Worm (Caenorhabditis elegans) whole organism, late embryonic: Measurements from ENCODE around the gene C33F10.1.

Experiments used
- fkh-10 ChIP-seq: fragments of 150-350 bp; optimal IDR thresholded peaks from 2 replicates; lab custom pipeline; 2014; ENCODE audit warnings: missing biosample characterization, missing genetic modification reagents, missing genetic modification characterization
- hlh-8 ChIP-seq: sonication (generic microtip); optimal IDR thresholded peaks from 2 replicates; lab custom pipeline; 2016; ENCODE audit warnings: missing genotype, missing genetic modification characterization, missing compliant biosample characterization
- odd-2 ChIP-seq: sonication (generic microtip); optimal IDR thresholded peaks from 2 replicates; lab custom pipeline; 2017; ENCODE audit warnings: antibody characterized with exemption, mild to moderate bottlenecking, missing genetic modification characterization, missing compliant biosample characterization
- pqm-1 ChIP-seq: sonication (generic microtip); optimal IDR thresholded peaks from 2 replicates; lab custom pipeline; 2016; ENCODE audit warnings: missing genetic modification characterization, missing compliant biosample characterization
- unc-42 ChIP-seq: sonication (generic microtip); optimal IDR thresholded peaks from 2 replicates; lab custom pipeline; 2016; ENCODE audit warnings: missing genotype, missing genetic modification characterization, missing compliant biosample characterization

- TF ChIP-seq hlh-8 (tag; lab: Kevin White, UChicago) = no peak
- no peak for TF ChIP-seq odd-2 (tag; lab: Kevin White, UChicago)
- TF ChIP-seq fkh-10 = no peak
- TF ChIP-seq pqm-1 (tag; lab: Kevin White, UChicago) = no peak
- no peak for TF ChIP-seq unc-42
These were observed 32.7 kb downstream of the C33F10.1 start, which contains the start of gene col-17 for ce11 chrII:4867476-4867875.
